Worm (Caenorhabditis elegans) whole organism, mixed stage, embryonic: Measurements from ENCODE around the gene pars-1.

Experiments
- M03D4.4 ChIP-seq: sonication (generic microtip); optimal IDR thresholded peaks from 2 replicates; lab custom pipeline; 2017; ENCODE audit warnings: mild to moderate bottlenecking, missing genetic modification characterization, missing compliant biosample characterization
- bed-3 ChIP-seq: fragments of 200-800 bp; sonication (Bioruptor generic); optimal IDR thresholded peaks from 3 replicates; lab custom pipeline; 2018; ENCODE audit warnings: mild to moderate bottlenecking, missing genetic modification characterization, moderate library complexity, missing compliant biosample characterization
- blmp-1 ChIP-seq: fragments of 150-350 bp; optimal IDR thresholded peaks from 2 replicates; lab custom pipeline; 2014; ENCODE audit warnings: missing biosample characterization, missing genetic modification characterization
- ceh-39 ChIP-seq: fragments of 150-350 bp; optimal IDR thresholded peaks from 2 replicates; lab custom pipeline; 2014; ENCODE audit warnings: missing biosample characterization, missing genetic modification characterization
- ceh-43 ChIP-seq: fragments of 200-800 bp; sonication (Bioruptor generic); optimal IDR thresholded peaks from 2 replicates; lab custom pipeline; 2018; ENCODE audit warnings: mild to moderate bottlenecking, missing genetic modification characterization, moderate library complexity, missing compliant biosample characterization
- ceh-83 ChIP-seq: fragments of 200-800 bp; sonication (Bioruptor generic); optimal IDR thresholded peaks from 2 replicates; lab custom pipeline; 2018; ENCODE audit warnings: mild to moderate bottlenecking, missing genetic modification characterization, missing compliant biosample characterization
- ces-1 ChIP-seq: fragments of 150-350 bp; optimal IDR thresholded peaks from 2 replicates; lab custom pipeline; 2014; ENCODE audit warnings: missing biosample characterization, missing genetic modification reagents, missing genetic modification characterization
- cnd-1 ChIP-seq: fragments of 200-800 bp; sonication (Bioruptor generic); optimal IDR thresholded peaks from 2 replicates; lab custom pipeline; 2018; ENCODE audit warnings: mild to moderate bottlenecking, missing genetic modification characterization, missing compliant biosample characterization
- drap-1 ChIP-seq: fragments of 200-800 bp; sonication (Bioruptor generic); optimal IDR thresholded peaks from 3 replicates; lab custom pipeline; 2018; ENCODE audit warnings: mild to moderate bottlenecking, missing genetic modification characterization, missing compliant biosample characterization
- elt-1 ChIP-seq: sonication (generic microtip); optimal IDR thresholded peaks from 2 replicates; lab custom pipeline; 2017; ENCODE audit warnings: missing genetic modification characterization, mild to moderate bottlenecking, missing compliant biosample characterization, antibody characterized with exemption, moderate library complexity, borderline replicate concordance; ENCODE audit not compliant: insufficient read depth
- elt-3 ChIP-seq: fragments of 150-350 bp; optimal IDR thresholded peaks from 2 replicates; lab custom pipeline; 2014; ENCODE audit warnings: missing biosample characterization, missing genetic modification characterization
- flh-1 ChIP-seq: fragments of 200-800 bp; sonication (Bioruptor generic); optimal IDR thresholded peaks from 2 replicates; lab custom pipeline; 2018; ENCODE audit warnings: mild to moderate bottlenecking, missing genetic modification characterization, moderate library complexity, missing compliant biosample characterization
- ham-2 ChIP-seq: fragments of 200-800 bp; sonication (Bioruptor generic); optimal IDR thresholded peaks from 2 replicates; lab custom pipeline; 2018; ENCODE audit warnings: mild to moderate bottlenecking, missing genetic modification characterization, missing compliant biosample characterization
- hlh-1 ChIP-seq: fragments of 150-350 bp; optimal IDR thresholded peaks from 2 replicates; lab custom pipeline; 2014; ENCODE audit warnings: missing biosample characterization, missing genetic modification reagents, missing genetic modification characterization
- lin-13 ChIP-seq: fragments of 150-350 bp; optimal IDR thresholded peaks from 2 replicates; lab custom pipeline; 2014; ENCODE audit warnings: missing biosample characterization, missing genetic modification characterization
- lin-32 ChIP-seq: fragments of 200-800 bp; sonication (Bioruptor generic); optimal IDR thresholded peaks from 2 replicates; lab custom pipeline; 2018; ENCODE audit warnings: mild to moderate bottlenecking, missing genetic modification characterization, missing compliant biosample characterization
- lsy-2 ChIP-seq: fragments of 150-350 bp; optimal IDR thresholded peaks from 2 replicates; lab custom pipeline; 2014; ENCODE audit warnings: missing biosample characterization, missing genetic modification characterization
- mab-5 ChIP-seq: fragments of 150-350 bp; optimal IDR thresholded peaks from 2 replicates; lab custom pipeline; 2014; ENCODE audit warnings: missing biosample characterization, missing genetic modification characterization
- mep-1 ChIP-seq: fragments of 150-350 bp; optimal IDR thresholded peaks from 2 replicates; lab custom pipeline; 2017; ENCODE audit warnings: missing biosample characterization, missing genetic modification reagents, missing genetic modification characterization, inconsistent platforms
- mls-2 ChIP-seq: sonication (generic microtip); optimal IDR thresholded peaks from 2 replicates; lab custom pipeline; 2016; ENCODE audit warnings: mild to moderate bottlenecking, missing genetic modification characterization, moderate library complexity, missing compliant biosample characterization
- nhr-12 ChIP-seq: fragments of 150-350 bp; optimal IDR thresholded peaks from 2 replicates; lab custom pipeline; 2014; ENCODE audit warnings: missing biosample characterization, missing genetic modification characterization
- nhr-2 ChIP-seq: fragments of 150-350 bp; optimal IDR thresholded peaks from 2 replicates; lab custom pipeline; 2014; ENCODE audit warnings: missing biosample characterization, missing genetic modification characterization
- nhr-237 ChIP-seq: fragments of 150-350 bp; optimal IDR thresholded peaks from 2 replicates; lab custom pipeline; 2014; ENCODE audit warnings: missing biosample characterization, missing genetic modification characterization
- nhr-28 ChIP-seq: fragments of 150-350 bp; optimal IDR thresholded peaks from 2 replicates; lab custom pipeline; 2014; ENCODE audit warnings: missing biosample characterization, missing genetic modification characterization
- nhr-76 ChIP-seq: sonication (generic microtip); optimal IDR thresholded peaks from 2 replicates; lab custom pipeline; 2017; ENCODE audit warnings: missing biosample characterization, missing genetic modification characterization
- pha-4 ChIP-seq: fragments of 150-350 bp; optimal IDR thresholded peaks from 2 replicates; lab custom pipeline; 2018; ENCODE audit warnings: missing biosample characterization, missing genetic modification reagents, missing genetic modification characterization
- sem-2 ChIP-seq: fragments of 200-800 bp; sonication (Bioruptor generic); optimal IDR thresholded peaks from 2 replicates; lab custom pipeline; 2018; ENCODE audit warnings: mild to moderate bottlenecking, missing genetic modification characterization, missing compliant biosample characterization
- snpc-4 ChIP-seq: fragments of 150-350 bp; optimal IDR thresholded peaks from 2 replicates; lab custom pipeline; 2014; ENCODE audit warnings: missing biosample characterization, missing genetic modification characterization
- sptf-1 ChIP-seq: sonication (generic microtip); optimal IDR thresholded peaks from 2 replicates; lab custom pipeline; 2017; ENCODE audit warnings: mild to moderate bottlenecking, missing genetic modification characterization, moderate library complexity, missing compliant biosample characterization
- tbx-8 ChIP-seq: fragments of 200-800 bp; sonication (Bioruptor generic); optimal IDR thresholded peaks from 2 replicates; lab custom pipeline; 2018; ENCODE audit warnings: mild to moderate bottlenecking, missing genetic modification characterization, moderate library complexity, missing compliant biosample characterization
- unc-120 ChIP-seq: sonication (generic microtip); optimal IDR thresholded peaks from 2 replicates; lab custom pipeline; 2017; ENCODE audit warnings: missing genetic modification characterization, missing compliant biosample characterization; ENCODE audit not compliant: poor library complexity, severe bottlenecking
- unc-39 ChIP-seq: fragments of 150-350 bp; optimal IDR thresholded peaks from 2 replicates; lab custom pipeline; 2014; ENCODE audit warnings: missing biosample characterization, missing genetic modification characterization
- unc-62 ChIP-seq: fragments of 150-350 bp; optimal IDR thresholded peaks from 2 replicates; lab custom pipeline; 2014; ENCODE audit warnings: missing biosample characterization, missing genetic modification reagents, missing genetic modification characterization
- zip-8 ChIP-seq: fragments of 150-350 bp; optimal IDR thresholded peaks from 2 replicates; lab custom pipeline; 2014; ENCODE audit warnings: missing biosample characterization, missing genetic modification characterization
- ztf-11 ChIP-seq: fragments of 150-350 bp; optimal IDR thresholded peaks from 2 replicates; lab custom pipeline; 2014; ENCODE audit warnings: missing biosample characterization, missing genetic modification characterization

pars-1 gene

DNA sequence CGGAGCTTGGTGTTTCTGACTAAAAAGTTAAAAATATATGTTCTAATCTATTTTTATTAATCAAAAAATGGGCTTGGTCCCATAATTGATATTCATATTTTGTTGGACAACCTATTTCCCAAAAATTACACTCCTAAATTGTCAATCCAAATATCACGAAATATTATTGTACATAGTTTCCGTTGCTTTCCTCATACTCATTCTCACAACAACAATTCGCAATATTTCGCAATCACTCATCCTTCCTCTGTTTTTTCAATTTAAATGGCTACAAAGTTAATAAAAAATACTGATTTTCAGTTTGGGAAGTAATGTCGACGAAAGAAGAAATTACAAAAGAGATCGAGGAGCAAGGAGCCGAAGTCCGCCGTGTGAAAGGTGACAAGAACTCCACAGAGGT lies at the start of gene pars-1:
Gene pars-1, plus strand, starts transcription at position 301 of the 400 bp plus-strand sequence.
- no peak for TF ChIP-seq ceh-83 (GFP tag; lab: Kevin White, UChicago)
- no peak for TF ChIP-seq sem-2
- TF ChIP-seq hlh-1 (tag; lab: Kevin White, UChicago) = no peak
- no peak for TF ChIP-seq sptf-1 (tag; lab: Kevin White, UChicago)
- no peak for TF ChIP-seq unc-39
- no peak for TF ChIP-seq lsy-2 (tag; lab: Kevin White, UChicago)
- TF ChIP-seq lin-13 (tag; lab: Kevin White, UChicago) = no peak
- TF ChIP-seq tbx-8 (GFP tag; lab: Kevin White, UChicago) = no peak
- TF ChIP-seq zip-8 (tag; lab: Kevin White, UChicago) = no peak
- no peak for TF ChIP-seq cnd-1
- TF ChIP-seq ceh-43 (GFP tag; lab: Kevin White, UChicago) = no peak

DNA sequence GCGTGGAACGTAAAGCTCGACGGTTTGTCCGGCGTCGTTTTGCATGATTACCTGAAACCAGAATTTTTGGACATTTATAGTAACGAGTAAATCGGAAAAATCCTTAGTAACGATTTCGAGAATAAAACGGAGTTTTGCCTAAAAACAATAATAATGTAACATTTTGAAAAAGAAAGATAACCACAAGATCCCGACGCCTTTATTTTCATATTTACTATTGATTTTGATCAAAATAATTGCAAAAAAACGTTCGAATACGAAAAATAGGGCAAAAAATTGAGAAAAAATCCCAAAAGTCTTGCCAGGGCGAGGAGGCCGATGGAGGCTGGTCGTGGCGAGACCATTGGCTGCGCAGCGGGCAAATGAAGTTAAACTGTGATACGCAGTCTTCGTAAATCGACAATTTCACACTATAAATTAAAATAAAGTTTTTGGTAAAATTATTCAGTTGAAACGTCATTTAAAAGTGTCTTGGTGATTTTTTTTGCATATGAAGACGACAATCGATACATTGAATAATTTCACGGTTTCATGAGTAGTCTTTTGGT lies 49.2 kb upstream of the pars-1 start, which contains the start of gene rps-21:
Gene rps-21, minus strand, starts transcription at position 51 of the 548 bp plus-strand sequence.
- TF ChIP-seq unc-62 (GFP tag; lab: Kevin White, UChicago) (peak; percentile 3), nhr-237 (tag; lab: Kevin White, UChicago) (peak; percentile 85), unc-120 (tag; lab: Kevin White, UChicago) (peak; percentile 6), cnd-1 (no peak), blmp-1 (tag; lab: Kevin White, UChicago) (no peak), mls-2 (tag; lab: Kevin White, UChicago) (no peak), snpc-4 (no peak), ces-1 (GFP tag; lab: Kevin White, UChicago) (peak; percentile 92), ceh-39 (peak; percentile 73), lin-32 (GFP tag; lab: Kevin White, UChicago) (no peak), elt-3 (tag; lab: Kevin White, UChicago) (no peak), unc-39 (no peak), hlh-1 (tag; lab: Kevin White, UChicago) (no peak), lin-13 (tag; lab: Kevin White, UChicago) (peak; percentile 16), nhr-12 (tag; lab: Kevin White, UChicago) (no peak), tbx-8 (GFP tag; lab: Kevin White, UChicago) (no peak), mep-1 (peak; percentile 87), ztf-11 (tag; lab: Kevin White, UChicago) (no peak), ceh-43 (GFP tag; lab: Kevin White, UChicago) (no peak), ham-2 (GFP tag; lab: Kevin White, UChicago) (no peak), nhr-2 (no peak), mab-5 (no peak), pha-4 (tag; lab: Kevin White, UChicago) (peak; percentile 54), ceh-83 (GFP tag; lab: Kevin White, UChicago) (no peak), bed-3 (GFP tag; lab: Kevin White, UChicago) (no peak), elt-1 (tag; lab: Kevin White, UChicago) (no peak), sem-2 (no peak), M03D4.4 (tag; lab: Kevin White, UChicago) (no peak), drap-1 (GFP tag; lab: Kevin White, UChicago) (no peak), sptf-1 (tag; lab: Kevin White, UChicago) (peak; percentile 26), lsy-2 (tag; lab: Kevin White, UChicago) (peak; percentile 82), nhr-76 (no peak), flh-1 (GFP tag; lab: Kevin White, UChicago) (no peak), zip-8 (tag; lab: Kevin White, UChicago) (no peak), nhr-28 (tag; lab: Kevin White, UChicago) (no peak)

DNA sequence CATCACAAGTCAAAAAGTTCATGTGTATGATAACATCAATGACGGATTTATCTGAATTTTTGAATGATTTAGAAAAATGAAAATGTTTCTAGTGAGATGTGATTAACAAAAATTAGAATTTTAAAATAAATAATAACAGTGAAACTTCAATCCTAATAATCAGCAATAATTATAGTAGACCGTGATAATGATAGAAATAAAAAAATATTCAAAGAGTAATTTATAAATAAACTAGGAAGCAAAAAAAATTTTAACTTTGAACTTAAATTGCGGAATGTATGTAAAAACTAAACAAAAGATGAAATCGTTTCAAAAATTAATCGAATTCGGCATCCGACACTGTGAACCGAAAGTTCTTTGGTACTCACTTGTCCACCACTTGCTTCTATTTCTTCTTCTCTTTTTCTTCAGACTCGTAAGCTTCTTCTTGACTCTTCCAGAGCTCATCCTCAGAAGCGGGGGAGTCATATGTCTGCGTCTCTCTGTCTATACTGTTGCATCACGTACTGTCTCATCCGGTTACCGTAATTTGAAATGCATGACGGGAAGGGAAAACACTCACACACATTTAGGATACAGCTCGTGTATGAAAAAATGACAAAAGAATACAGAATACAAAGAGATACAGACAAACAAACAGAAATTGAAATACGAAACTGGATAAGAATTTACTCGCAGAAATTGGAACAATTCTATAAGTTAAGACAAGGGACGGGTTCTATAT lies 45.7 kb upstream of the pars-1 start, which contains the start of gene mec-14:
Gene mec-14, minus strand, starts transcription at position 51 of the 724 bp plus-strand sequence.
- TF ChIP-seq nhr-2 (no peak), nhr-28 (tag; lab: Kevin White, UChicago) (no peak), unc-120 (tag; lab: Kevin White, UChicago) (no peak), nhr-76 (no peak), lin-13 (tag; lab: Kevin White, UChicago) (no peak), hlh-1 (tag; lab: Kevin White, UChicago) (no peak)
